Fruit fly (Drosophila melanogaster) whole organism, embryonic: ENCODE measurements around the gene CG2663.

ENCODE experiments used
- Abd-B ChIP-seq: fragments of 200-800 bp; sonication (Bioruptor generic); optimal IDR thresholded peaks from 2 replicates; lab custom pipeline; 2018; ENCODE audit warnings: missing biosample characterization, mild to moderate bottlenecking, missing genetic modification characterization, moderate library complexity
- Bteb2 ChIP-seq: fragments of 200-800 bp; sonication (Bioruptor generic); optimal IDR thresholded peaks from 2 replicates; lab custom pipeline; 2016; ENCODE audit warnings: missing biosample characterization, missing genetic modification characterization
- CG10543 ChIP-seq: fragments of 200-800 bp; sonication (Bioruptor generic); optimal IDR thresholded peaks from 3 replicates; lab custom pipeline; 2017; ENCODE audit warnings: missing biosample characterization, mild to moderate bottlenecking, missing genetic modification characterization, moderate library complexity
- CG13123 ChIP-seq: fragments of 200-800 bp; sonication (Bioruptor generic); optimal IDR thresholded peaks from 2 replicates; lab custom pipeline; 2016; ENCODE audit warnings: missing biosample characterization, missing genetic modification characterization
- CG14667 ChIP-seq: fragments of 200-800 bp; sonication (Bioruptor generic); IDR thresholded peaks from 2 replicates; pipeline ENCODE4 v1.3.6; 2022; ENCODE audit warnings: missing biosample characterization, missing genetic modification characterization
- CG1647 ChIP-seq: fragments of 200-800 bp; sonication (Bioruptor generic); optimal IDR thresholded peaks from 3 replicates; lab custom pipeline; 2016; ENCODE audit warnings: missing biosample characterization, missing genetic modification characterization
- CG16815 ChIP-seq: fragments of 200-800 bp; sonication (Bioruptor generic); optimal IDR thresholded peaks from 3 replicates; lab custom pipeline; 2017; ENCODE audit warnings: missing biosample characterization, mild to moderate bottlenecking, missing genetic modification characterization
- CG17568 ChIP-seq: fragments of 200-800 bp; sonication (Bioruptor generic); optimal IDR thresholded peaks from 2 replicates; lab custom pipeline; 2018; ENCODE audit warnings: missing biosample characterization, mild to moderate bottlenecking, missing genetic modification characterization, moderate library complexity
- CG17912 ChIP-seq: fragments of 200-800 bp; sonication (Bioruptor generic); optimal IDR thresholded peaks from 2 replicates; lab custom pipeline; 2018; ENCODE audit warnings: missing biosample characterization, mild to moderate bottlenecking, missing genetic modification characterization
- CG18476 ChIP-seq: fragments of 200-800 bp; sonication (Bioruptor generic); optimal IDR thresholded peaks from 2 replicates; lab custom pipeline; 2016; ENCODE audit warnings: missing biosample characterization, mild to moderate bottlenecking, missing genetic modification characterization
- CG2120 ChIP-seq: fragments of 200-800 bp; sonication (Bioruptor generic); optimal IDR thresholded peaks from 3 replicates; lab custom pipeline; 2016; ENCODE audit warnings: missing biosample characterization, missing genetic modification characterization
- CG2678 ChIP-seq: fragments of 200-800 bp; sonication (Bioruptor generic); optimal IDR thresholded peaks from 3 replicates; lab custom pipeline; 2019; ENCODE audit warnings: missing biosample characterization, mild to moderate bottlenecking, missing genetic modification characterization, moderate library complexity
- CG2889 ChIP-seq: fragments of 200-800 bp; sonication (Bioruptor generic); IDR thresholded peaks from 3 replicates; pipeline ENCODE4 v1.3.6; 2022; ENCODE audit warnings: missing biosample characterization, missing genetic modification characterization
- CG3065 ChIP-seq: fragments of 200-800 bp; sonication (Bioruptor generic); optimal IDR thresholded peaks from 2 replicates; lab custom pipeline; 2016; ENCODE audit warnings: missing biosample characterization, missing genetic modification characterization
- CG6272 ChIP-seq: fragments of 200-800 bp; sonication (Bioruptor generic); IDR thresholded peaks from 2 replicates; pipeline ENCODE4 v1.3.6; 2022; ENCODE audit warnings: missing biosample characterization, missing genetic modification characterization
- CG6683 ChIP-seq: fragments of 200-800 bp; sonication (Bioruptor generic); optimal IDR thresholded peaks from 2 replicates; lab custom pipeline; 2017; ENCODE audit warnings: missing biosample characterization, mild to moderate bottlenecking, missing genetic modification characterization, missing genetic modification reagents
- CG7987 ChIP-seq: fragments of 200-800 bp; sonication (Bioruptor generic); optimal IDR thresholded peaks from 2 replicates; lab custom pipeline; 2018; ENCODE audit warnings: missing biosample characterization, mild to moderate bottlenecking, missing genetic modification characterization, moderate library complexity
- CG8281 ChIP-seq: fragments of 200-800 bp; sonication (Bioruptor generic); optimal IDR thresholded peaks from 2 replicates; lab custom pipeline; 2018; ENCODE audit warnings: missing biosample characterization, mild to moderate bottlenecking, missing genetic modification characterization, moderate library complexity
- CoRest ChIP-seq: fragments of 200-800 bp; sonication (Bioruptor generic); optimal IDR thresholded peaks from 3 replicates; lab custom pipeline; 2018; ENCODE audit warnings: missing biosample characterization, mild to moderate bottlenecking, missing genetic modification characterization, moderate library complexity
- E2f1 ChIP-seq: fragments of 200-800 bp; sonication (Bioruptor generic); IDR thresholded peaks from 2 replicates; pipeline ENCODE4 v1.3.6; 2022; ENCODE audit warnings: missing biosample characterization, missing genetic modification characterization
- Ets65A ChIP-seq: fragments of 200-800 bp; sonication (Bioruptor generic); peaks from one replicate; lab custom pipeline; 2016; ENCODE audit warnings: missing biosample characterization, missing genetic modification characterization
- Kr ChIP-seq: fragments of 200-800 bp; sonication (Bioruptor generic); optimal IDR thresholded peaks from 2 replicates; lab custom pipeline; 2017; ENCODE audit warnings: missing biosample characterization, mild to moderate bottlenecking, missing genetic modification characterization
- Med ChIP-seq: fragments of 200-800 bp; sonication (Bioruptor generic); peaks from one replicate; lab custom pipeline; 2016; ENCODE audit warnings: missing biosample characterization, missing genetic modification characterization, mild to moderate bottlenecking, inconsistent platforms, moderate library complexity
- Ravus ChIP-seq: fragments of 200-800 bp; sonication (Bioruptor generic); IDR thresholded peaks from 2 replicates; pipeline ENCODE4 v1.3.6; 2022; ENCODE audit warnings: missing biosample characterization, missing genetic modification characterization
- Xbp1 ChIP-seq: fragments of 200-800 bp; sonication (Bioruptor generic); optimal IDR thresholded peaks from 3 replicates; lab custom pipeline; 2016; ENCODE audit warnings: missing biosample characterization, mild to moderate bottlenecking, missing genetic modification characterization
- ap ChIP-seq: fragments of 200-800 bp; sonication (Bioruptor generic); IDR thresholded peaks from 2 replicates; pipeline ENCODE4 v1.3.6; 2022; ENCODE audit warnings: missing biosample characterization, missing genetic modification characterization
- caup ChIP-seq: fragments of 200-800 bp; sonication (Bioruptor generic); optimal IDR thresholded peaks from 3 replicates; lab custom pipeline; 2017; ENCODE audit warnings: missing biosample characterization, mild to moderate bottlenecking, missing genetic modification characterization, moderate library complexity; ENCODE audit not compliant: severe bottlenecking
- croc ChIP-seq: fragments of 200-800 bp; sonication (Bioruptor generic); conservative IDR thresholded peaks from 3 replicates; pipeline ENCODE4 v1.3.6; 2022; ENCODE audit warnings: missing biosample characterization, missing genetic modification characterization
- en ChIP-seq: fragments of 200-800 bp; sonication (Bioruptor generic); optimal IDR thresholded peaks from 2 replicates; lab custom pipeline; 2016; ENCODE audit warnings: missing biosample characterization, missing genetic modification characterization
- ewg ChIP-seq: fragments of 200-800 bp; sonication (Bioruptor generic); optimal IDR thresholded peaks from 3 replicates; lab custom pipeline; 2017; ENCODE audit warnings: mild to moderate bottlenecking, missing biosample characterization, missing genetic modification reagents, missing genetic modification characterization
- fd96Cb ChIP-seq: fragments of 200-800 bp; sonication (Bioruptor generic); optimal IDR thresholded peaks from 2 replicates; lab custom pipeline; 2018; ENCODE audit warnings: missing biosample characterization, mild to moderate bottlenecking, missing genetic modification characterization, moderate library complexity
- ftz-f1 ChIP-seq: fragments of 200-800 bp; sonication (Bioruptor generic); optimal IDR thresholded peaks from 2 replicates; lab custom pipeline; 2016; ENCODE audit warnings: missing biosample characterization, missing genetic modification characterization
- grn ChIP-seq: fragments of 200-800 bp; sonication (Bioruptor generic); optimal IDR thresholded peaks from 3 replicates; lab custom pipeline; 2017; ENCODE audit warnings: missing biosample characterization, missing genetic modification characterization
- gsb ChIP-seq: fragments of 200-800 bp; sonication (Bioruptor generic); IDR thresholded peaks from 2 replicates; pipeline ENCODE4 v1.3.6; 2022; ENCODE audit warnings: missing biosample characterization, missing genetic modification characterization
- hkb ChIP-seq, 2 experiments: fragments of 200-800 bp in 1 of 2; fragments of >200 bp in 1 of 2; sonication (Bioruptor generic) in 1 of 2; IDR thresholded peaks in 1 of 2; optimal IDR thresholded peaks in 1 of 2; 2 replicates each; pipeline versions ENCODE4 v1.3.6 to Lab custom; 2017 to 2022; ENCODE audit warnings: missing biosample characterization in 1 of 2, missing genetic modification characterization in 1 of 2
- hth ChIP-seq: fragments of >200 bp; optimal IDR thresholded peaks from 2 replicates; lab custom pipeline; 2017; ENCODE audit warnings: inconsistent platforms
- lov ChIP-seq, 2 experiments: fragments of 200-800 bp in 1 of 2; fragments of >200 bp in 1 of 2; sonication (Bioruptor generic) in 1 of 2; IDR thresholded peaks in 1 of 2; optimal IDR thresholded peaks in 1 of 2; 2 replicates in 1 of 2; 3 replicates in 1 of 2; pipeline versions ENCODE4 v1.3.6 to Lab custom; 2017 to 2022; ENCODE audit warnings: missing biosample characterization in 1 of 2, missing genetic modification characterization in 1 of 2
- nau ChIP-seq: fragments of 200-800 bp; sonication (Bioruptor generic); optimal IDR thresholded peaks from 3 replicates; lab custom pipeline; 2017; ENCODE audit warnings: missing biosample characterization, mild to moderate bottlenecking, missing genetic modification characterization, missing genetic modification reagents
- nerfin-1 ChIP-seq: fragments of 200-800 bp; sonication (Bioruptor generic); optimal IDR thresholded peaks from 3 replicates; lab custom pipeline; 2019; ENCODE audit warnings: missing biosample characterization, mild to moderate bottlenecking, missing genetic modification characterization, moderate library complexity
- org-1 ChIP-seq: fragments of 200-800 bp; sonication (Bioruptor generic); optimal IDR thresholded peaks from 2 replicates; lab custom pipeline; 2017; ENCODE audit warnings: missing biosample characterization, missing genetic modification characterization
- pum ChIP-seq: fragments of 200-800 bp; sonication (Bioruptor generic); optimal IDR thresholded peaks from 2 replicates; lab custom pipeline; 2016; ENCODE audit warnings: missing biosample characterization, missing genetic modification characterization
- schlank ChIP-seq: fragments of 200-800 bp; sonication (Bioruptor generic); optimal IDR thresholded peaks from 2 replicates; lab custom pipeline; 2018; ENCODE audit warnings: missing biosample characterization, mild to moderate bottlenecking, missing genetic modification characterization
- scrt ChIP-seq: fragments of 200-800 bp; sonication (Bioruptor generic); optimal IDR thresholded peaks from 2 replicates; lab custom pipeline; 2018; ENCODE audit warnings: missing biosample characterization, mild to moderate bottlenecking, missing genetic modification characterization, moderate library complexity
- sna ChIP-seq: fragments of 200-800 bp; sonication (Bioruptor generic); IDR thresholded peaks from 2 replicates; pipeline ENCODE4 v1.3.6; 2022; ENCODE audit warnings: missing biosample characterization, missing genetic modification characterization; ENCODE audit not compliant: partially characterized antibody
- sqz ChIP-seq: fragments of 200-800 bp; sonication (Bioruptor generic); optimal IDR thresholded peaks from 3 replicates; lab custom pipeline; 2018; ENCODE audit warnings: missing biosample characterization, mild to moderate bottlenecking, missing genetic modification characterization
- stc ChIP-seq: fragments of 200-800 bp; sonication (Bioruptor generic); IDR thresholded peaks from 2 replicates; pipeline ENCODE4 v1.3.6; 2022; ENCODE audit warnings: missing biosample characterization, missing genetic modification characterization
- toy ChIP-seq: fragments of 200-800 bp; sonication (Bioruptor generic); IDR thresholded peaks from 2 replicates; pipeline ENCODE4 v1.3.6; 2022; ENCODE audit warnings: missing biosample characterization, missing genetic modification characterization
- zen ChIP-seq: fragments of 200-800 bp; sonication (Bioruptor generic); optimal IDR thresholded peaks from 3 replicates; lab custom pipeline; 2018; ENCODE audit warnings: missing biosample characterization, mild to moderate bottlenecking, missing genetic modification characterization, moderate library complexity
- zfh2 ChIP-seq: fragments of 200-800 bp; sonication (Bioruptor generic); optimal IDR thresholded peaks from 2 replicates; lab custom pipeline; 2016; ENCODE audit warnings: missing biosample characterization, missing genetic modification characterization

CG2663 gene

dm6 chr3R:5368170-5368781 lies 35.7 kb downstream of the CG2663 start, which contains the start of gene Cerk (continued):
- TF ChIP-seq CG16815 (GFP tag; lab: Kevin White, UChicago), result no peak
- no peak for TF ChIP-seq toy (GFP tag; lab: Robert Waterston, UW)
- TF ChIP-seq nerfin-1, result no peak
- no peak for TF ChIP-seq CG8281 (tag; lab: Kevin White, UChicago)
- TF ChIP-seq scrt (GFP tag; lab: Kevin White, UChicago), result no peak
- TF ChIP-seq org-1 (GFP tag; lab: Kevin White, UChicago), result no peak
- TF ChIP-seq Xbp1 (GFP tag; lab: Kevin White, UChicago), result peak; percentile 40
- no peak for TF ChIP-seq CG17912 (GFP tag; lab: Kevin White, UChicago)
- no peak for TF ChIP-seq CG6272 (GFP tag; lab: Robert Waterston, UW)
- no peak for TF ChIP-seq grn (GFP tag; lab: Kevin White, UChicago)
- peak; percentile 55 for TF ChIP-seq CG7987 (GFP tag; lab: Kevin White, UChicago)
- no peak for TF ChIP-seq gsb (GFP tag; lab: Robert Waterston, UW)
- TF ChIP-seq Bteb2 (GFP tag; lab: Kevin White, UChicago), result no peak
- TF ChIP-seq CG2889 (GFP tag; lab: Robert Waterston, UW), result no peak
- peak; percentile 24 for TF ChIP-seq CG13123 (GFP tag; lab: Kevin White, UChicago)
- no peak for TF ChIP-seq fd96Cb
- TF ChIP-seq ewg, result no peak
- TF ChIP-seq Med (GFP tag; lab: Kevin White, UChicago), result peak; percentile 93
- TF ChIP-seq CG3065 (GFP tag; lab: Kevin White, UChicago), result no peak
- TF ChIP-seq ftz-f1 (GFP tag; lab: Kevin White, UChicago), result no peak
- no peak for TF ChIP-seq sqz (GFP tag; lab: Kevin White, UChicago)
- no peak for TF ChIP-seq CG18476 (GFP tag; lab: Kevin White, UChicago)
- TF ChIP-seq stc, result no peak
- peak; percentile 30 for TF ChIP-seq caup (GFP tag; lab: Kevin White, UChicago)
- peak; percentile 0 for TF ChIP-seq zen (tag; lab: Kevin White, UChicago)
- TF ChIP-seq croc (GFP tag; lab: Robert Waterston, UW), result no peak
- TF ChIP-seq CG2120 (GFP tag; lab: Kevin White, UChicago), result peak; percentile 64
- TF ChIP-seq E2f1 (GFP tag; lab: Robert Waterston, UW), result peak; percentile 6; the same call in 1 of the 2 replicates
- TF ChIP-seq CoRest (tag; lab: Kevin White, UChicago), result peak; percentile 62
- TF ChIP-seq pum, result peak; percentile 54
- TF ChIP-seq CG10543 (GFP tag; lab: Kevin White, UChicago), result no peak
- no peak for TF ChIP-seq CG1647 (GFP tag; lab: Kevin White, UChicago)
- TF ChIP-seq nau (GFP tag; lab: Kevin White, UChicago), result no peak
- no peak for TF ChIP-seq CG17568 (GFP tag; lab: Kevin White, UChicago)
- TF ChIP-seq hth (lab: Kevin White, UChicago), result no peak
- peak; percentile 32 for TF ChIP-seq Ets65A
- TF ChIP-seq zfh2 (GFP tag; lab: Kevin White, UChicago), result peak; percentile 36
- TF ChIP-seq Ravus (GFP tag; lab: Robert Waterston, UW), result no peak
- TF ChIP-seq hkb (optimal IDR thresholded peaks at IDR 0.05; lab: Kevin White, UChicago), result no peak
- TF ChIP-seq hkb (GFP tag; IDR thresholded peaks at IDR 0.05; lab: Robert Waterston, UW), result no peak
- no peak for TF ChIP-seq Kr
- TF ChIP-seq sna (GFP tag; lab: Robert Waterston, UW), result peak; percentile 47; the same call in 1 of the 2 replicates
- no peak for TF ChIP-seq CG2678
- no peak for TF ChIP-seq CG6683 (GFP tag; lab: Kevin White, UChicago)
- TF ChIP-seq en, result no peak
- no peak for TF ChIP-seq lov (optimal IDR thresholded peaks at IDR 0.05; lab: Kevin White, UChicago)
- 0 out of 3 replicates have a peak, but pooled peaks have one; percentile 36 for TF ChIP-seq lov (GFP tag; IDR thresholded peaks at IDR 0.05; lab: Robert Waterston, UW)
- no peak; the same call in 1 of the 2 replicates for TF ChIP-seq CG14667 (GFP tag; lab: Robert Waterston, UW)
- TF ChIP-seq Abd-B (GFP tag; lab: Kevin White, UChicago), result no peak
- no peak for TF ChIP-seq schlank (tag; lab: Kevin White, UChicago)
- no peak for TF ChIP-seq ap (GFP tag; lab: Robert Waterston, UW)
